Fruit fly (Drosophila melanogaster): ENCODE measurements around the gene AP-1gamma.

AP-1gamma gene

DNA sequence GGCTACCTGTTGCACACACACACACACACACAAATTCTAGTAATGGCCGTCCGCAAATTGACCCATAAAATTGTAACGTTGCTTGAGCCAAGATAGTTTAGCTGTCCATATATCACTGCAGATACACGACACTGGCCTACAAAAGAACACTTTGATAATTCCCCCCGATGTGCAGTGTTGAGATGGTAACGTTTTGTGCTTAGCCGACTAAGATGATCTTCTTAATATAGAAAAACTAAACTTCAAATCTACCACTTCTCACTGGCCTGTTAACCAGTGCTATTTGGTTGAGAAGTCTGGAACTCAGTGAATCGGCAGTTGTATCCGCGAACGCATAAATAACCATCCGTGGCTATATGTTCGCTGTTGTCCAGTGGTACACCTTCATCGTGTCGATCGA, 39.7 kb upstream of the AP-1gamma start (continued):
- no peak for TF ChIP-seq ranshi (GFP tag; IDR thresholded peaks at IDR 0.05)
- no peak for TF ChIP-seq Bgb (GFP tag; IDR thresholded peaks at IDR 0.05; ENCODE audit: partially characterized antibody)
- TF ChIP-seq CG18619 (GFP tag; optimal IDR thresholded peaks at IDR 0.05) = no peak
- TF ChIP-seq CG32532 (GFP tag; IDR thresholded peaks at IDR 0.05) = peak; percentile 38; the same call in 1 of the 2 replicates
- no peak for TF ChIP-seq Atf6 (GFP tag; IDR thresholded peaks at IDR 0.05)
- TF ChIP-seq abd-A (tag; optimal IDR thresholded peaks at IDR 0.05) = no peak
- no peak for TF ChIP-seq kah (GFP tag; optimal IDR thresholded peaks at IDR 0.05)
- TF ChIP-seq CG10959 (GFP tag; IDR thresholded peaks at IDR 0.05) = no peak
- TF ChIP-seq MBD-R2 (GFP tag; IDR thresholded peaks at IDR 0.05) = no peak
- no peak for TF ChIP-seq ken (GFP tag; IDR thresholded peaks at IDR 0.05)
- TF ChIP-seq Oaz (GFP tag; IDR thresholded peaks at IDR 0.05) = no peak
- no peak for TF ChIP-seq ato (GFP tag; IDR thresholded peaks at IDR 0.05; ENCODE audit: partially characterized antibody)
- TF ChIP-seq NfI (GFP tag; optimal IDR thresholded peaks at IDR 0.05) = no peak
- TF ChIP-seq Ptx1 (GFP tag; IDR thresholded peaks at IDR 0.05) = peak; percentile 34; the same call in 1 of the 2 replicates
- TF ChIP-seq CG17361 (GFP tag; IDR thresholded peaks at IDR 0.05) = no peak
- TF ChIP-seq Hr51 (GFP tag; optimal IDR thresholded peaks at IDR 0.05) = no peak
- no peak for TF ChIP-seq CG43689 (GFP tag; IDR thresholded peaks at IDR 0.05)
- no peak for TF ChIP-seq CHES-1-like (GFP tag; optimal IDR thresholded peaks at IDR 0.05)
- TF ChIP-seq E2f1 (GFP tag; IDR thresholded peaks at IDR 0.05) = peak; percentile 34; the same call in 1 of the 2 replicates
- TF ChIP-seq fu2 (GFP tag; optimal IDR thresholded peaks at IDR 0.05) = no peak
- no peak for TF ChIP-seq wdn (GFP tag; IDR thresholded peaks at IDR 0.05)
- peak; percentile 40 for TF ChIP-seq CG1603 (tag; optimal IDR thresholded peaks at IDR 0.05)
- TF ChIP-seq cas (GFP tag; IDR thresholded peaks at IDR 0.05) = no peak
- no peak for TF ChIP-seq gsb (GFP tag; IDR thresholded peaks at IDR 0.05)
- TF ChIP-seq dysf (GFP tag; IDR thresholded peaks at IDR 0.05) = peak; percentile 43; the same call in 2 of the 3 replicates
- no peak for TF ChIP-seq HLH54F (GFP tag; optimal IDR thresholded peaks at IDR 0.05)
- TF ChIP-seq CG2678 (tag; optimal IDR thresholded peaks at IDR 0.05) = no peak
- no peak for TF ChIP-seq prd (optimal IDR thresholded peaks at IDR 0.05)
- peak; percentile 14; the same call in 1 of the 3 replicates for TF ChIP-seq prd (GFP tag; IDR thresholded peaks at IDR 0.05)
- TF ChIP-seq H2.0 (GFP tag; IDR thresholded peaks at IDR 0.05) = 0 out of 2 replicates have a peak, but pooled peaks have one; percentile 29
- no peak for TF ChIP-seq Asciz (GFP tag; optimal IDR thresholded peaks at IDR 0.05)
- TF ChIP-seq bsh (GFP tag; optimal IDR thresholded peaks at IDR 0.05) = peak in 1 of 2 experiments; percentile 34
- TF ChIP-seq CG4404 (GFP tag; IDR thresholded peaks at IDR 0.05) = no peak
- TF ChIP-seq CG14667 (GFP tag; IDR thresholded peaks at IDR 0.05) = no peak
- TF ChIP-seq slbo (GFP tag; IDR thresholded peaks at IDR 0.05) = peak; percentile 30
- TF ChIP-seq al (GFP tag; IDR thresholded peaks at IDR 0.05) = 0 out of 2 replicates have a peak, but pooled peaks have one; percentile 6
- TF ChIP-seq Ada2b (GFP tag; IDR thresholded peaks at IDR 0.05) = no peak
- TF ChIP-seq CG13894 (tag; optimal IDR thresholded peaks at IDR 0.05) = no peak
- no peak for TF ChIP-seq CG32767 (GFP tag; IDR thresholded peaks at IDR 0.05)
- TF ChIP-seq ro (GFP tag; IDR thresholded peaks at IDR 0.05) = no peak
- TF ChIP-seq CG17829 (tag; optimal IDR thresholded peaks at IDR 0.05) = no peak
- TF ChIP-seq ara (GFP tag; IDR thresholded peaks at IDR 0.05) = no peak
- no peak for TF ChIP-seq grn (GFP tag; optimal IDR thresholded peaks at IDR 0.05)
- no peak for TF ChIP-seq gsb-n (tag; optimal IDR thresholded peaks at IDR 0.05)
- no peak for TF ChIP-seq CG11085 (GFP tag; IDR thresholded peaks at IDR 0.05)
- TF ChIP-seq Med (GFP tag) = peak; percentile 88
- no peak for TF ChIP-seq Sox100B (GFP tag; optimal IDR thresholded peaks at IDR 0.05)
- peak; percentile 40; the same call in 1 of the 2 replicates for TF ChIP-seq NFAT (GFP tag; IDR thresholded peaks at IDR 0.05)
- TF ChIP-seq CG3995 (GFP tag; optimal IDR thresholded peaks at IDR 0.05) = no peak
- TF ChIP-seq CG14441 (GFP tag; IDR thresholded peaks at IDR 0.05) = 0 out of 2 replicates have a peak, but pooled peaks have one; percentile 26
- TF ChIP-seq CG3838 (GFP tag; optimal IDR thresholded peaks at IDR 0.05) = no peak
- TF ChIP-seq CG6272 (GFP tag; IDR thresholded peaks at IDR 0.05) = no peak
- no peak for TF ChIP-seq yki (optimal IDR thresholded peaks at IDR 0.05)
